Worm (Caenorhabditis elegans): ENCODE data around the gene K07D4.9.

ce11 chrII:4000430-4000829 lies 27.9 kb upstream of the K07D4.9 start:
- TF ChIP-seq tbx-2 (tag; optimal IDR thresholded peaks at IDR 0.05) (no peak), R02D3.7 (tag; optimal IDR thresholded peaks at IDR 0.05) (no peak), fos-1 (tag; optimal IDR thresholded peaks at IDR 0.05) (no peak), snpc-4 (tag; optimal IDR thresholded peaks at IDR 0.05) (no peak), ztf-11 (tag; optimal IDR thresholded peaks at IDR 0.05) (no peak), ceh-28 (tag; optimal IDR thresholded peaks at IDR 0.05) (no peak), jun-1 (tag; optimal IDR thresholded peaks at IDR 0.05) (no peak), ceh-9 (tag; optimal IDR thresholded peaks at IDR 0.05) (no peak), zag-1 (tag; optimal IDR thresholded peaks at IDR 0.05) (no peak), mdl-1 (tag; optimal IDR thresholded peaks at IDR 0.05) (no peak), fkh-10 (GFP tag; optimal IDR thresholded peaks at IDR 0.05) (no peak), pha-4 (tag; optimal IDR thresholded peaks at IDR 0.05) (no peak), ztf-4 (tag; optimal IDR thresholded peaks at IDR 0.05) (no peak), lin-39 (tag; optimal IDR thresholded peaks at IDR 0.05) (no peak)
